Worm (Caenorhabditis elegans) whole organism, late embryonic: ENCODE data around the gene Y43F8C.16.

ENCODE experiments used
- fkh-10 ChIP-seq: fragments of 150-350 bp; optimal IDR thresholded peaks from 2 replicates; lab custom pipeline; 2014; ENCODE audit warnings: missing biosample characterization, missing genetic modification reagents, missing genetic modification characterization
- nhr-11 ChIP-seq: fragments of 150-350 bp; optimal IDR thresholded peaks from 2 replicates; lab custom pipeline; 2014; ENCODE audit warnings: missing biosample characterization, missing genetic modification characterization

ce11 chrV:19674543-19674942 lies 40.8 kb downstream of the Y43F8C.16 start, which contains the start of gene mrp-7:
- TF ChIP-seq fkh-10 (no peak), nhr-11 (tag; lab: Kevin White, UChicago) (no peak)
